Worm (Caenorhabditis elegans): ENCODE measurements around the gene arrd-22.

The arrd-22 gene

DNA sequence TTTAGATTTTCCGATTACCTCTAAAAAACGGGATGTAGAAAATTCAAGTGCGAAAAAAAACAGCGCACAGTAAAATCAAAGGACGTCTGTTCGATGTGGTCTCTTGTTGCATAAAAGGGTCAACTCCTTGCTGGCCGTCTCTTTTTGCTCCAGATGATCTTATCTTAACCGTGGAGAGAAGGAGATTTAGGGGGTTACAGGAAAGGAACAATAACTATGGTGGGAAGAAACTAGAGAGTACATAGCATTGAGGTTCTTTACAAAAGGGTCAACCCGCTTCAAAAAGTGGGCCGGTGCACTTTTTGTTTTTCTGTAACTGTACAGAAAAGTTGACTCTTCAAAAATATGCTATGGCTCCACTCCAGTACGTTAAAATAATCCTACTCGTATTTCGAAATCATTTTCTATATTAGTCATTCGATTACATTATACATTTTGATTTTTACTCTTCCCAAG lies 21.2 kb downstream of the arrd-22 start, which contains the start of the genes T20D4.19 and srj-9:
T20D4.19 (minus strand) TSS at position 101 of the 456 bp plus-strand sequence.
srj-9 (plus strand) TSS at position 406 of the 456 bp plus-strand sequence.
- TF ChIP-seq ref-1 (GFP tag; conservative IDR thresholded peaks at IDR 0.05) (no peak), klf-2 (GFP tag; conservative IDR thresholded peaks at IDR 0.05) (no peak), ztf-29 (GFP tag; IDR thresholded peaks at IDR 0.05) (no peak), med-1 (GFP tag; optimal IDR thresholded peaks at IDR 0.05; ENCODE audit: insufficient read depth) (no peak)

DNA sequence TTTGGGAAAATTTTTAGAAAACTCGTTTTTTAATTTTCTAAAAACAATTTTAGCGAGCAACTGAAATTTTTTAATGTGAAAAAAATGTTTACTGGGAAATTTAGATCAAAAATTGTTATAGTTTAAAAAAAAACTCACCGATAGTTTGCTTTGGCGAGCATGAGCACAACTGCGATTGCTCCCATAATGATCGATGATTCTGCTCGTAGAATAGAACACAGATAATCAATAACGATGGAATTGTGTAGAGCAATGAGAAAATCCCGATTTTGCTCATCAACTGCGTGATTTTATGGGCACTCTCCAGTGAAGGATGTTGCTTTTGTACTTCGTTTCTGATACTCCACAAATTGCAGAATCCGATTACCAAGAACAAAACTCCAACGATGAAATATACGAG lies 32.3 kb downstream of the arrd-22 start:
- no peak for TF ChIP-seq T22C8.4 (GFP tag; IDR thresholded peaks at IDR 0.05)
- TF ChIP-seq klf-2 (GFP tag; conservative IDR thresholded peaks at IDR 0.05), result no peak
- no peak for TF ChIP-seq tab-1 (GFP tag; IDR thresholded peaks at IDR 0.05)

DNA sequence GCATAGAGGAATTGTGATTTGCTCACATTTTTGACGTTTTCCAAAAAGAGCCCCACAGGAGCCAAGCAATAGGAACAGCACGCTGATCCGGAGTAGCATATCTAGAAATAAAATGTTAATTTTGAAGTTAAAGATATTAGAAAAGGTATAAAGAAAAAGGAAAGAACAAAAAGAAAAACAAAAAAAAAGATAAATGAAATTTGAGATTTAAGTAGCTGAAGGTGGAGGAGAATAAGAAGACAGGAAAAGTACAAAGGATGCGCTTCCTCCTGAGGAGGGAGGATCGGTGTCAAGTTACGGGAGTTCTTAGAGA lies 34.4 kb downstream of the arrd-22 start, which contains the start of gene cfz-2:
cfz-2 (minus strand) TSS at position 101 of the 313 bp plus-strand sequence.
- TF ChIP-seq klf-2 (GFP tag; conservative IDR thresholded peaks at IDR 0.05) (no peak), T22C8.4 (GFP tag; IDR thresholded peaks at IDR 0.05) (no peak), ref-1 (GFP tag; conservative IDR thresholded peaks at IDR 0.05) (no peak), cog-1 (tag; optimal IDR thresholded peaks at IDR 0.05) (no peak), ztf-29 (GFP tag; IDR thresholded peaks at IDR 0.05) (no peak), flt-1 (GFP tag; IDR thresholded peaks at IDR 0.05) (no peak), ztf-23 (GFP tag; IDR thresholded peaks at IDR 0.05) (no peak), tab-1 (GFP tag; IDR thresholded peaks at IDR 0.05) (no peak), med-1 (GFP tag; optimal IDR thresholded peaks at IDR 0.05; ENCODE audit: insufficient read depth) (no peak)

DNA sequence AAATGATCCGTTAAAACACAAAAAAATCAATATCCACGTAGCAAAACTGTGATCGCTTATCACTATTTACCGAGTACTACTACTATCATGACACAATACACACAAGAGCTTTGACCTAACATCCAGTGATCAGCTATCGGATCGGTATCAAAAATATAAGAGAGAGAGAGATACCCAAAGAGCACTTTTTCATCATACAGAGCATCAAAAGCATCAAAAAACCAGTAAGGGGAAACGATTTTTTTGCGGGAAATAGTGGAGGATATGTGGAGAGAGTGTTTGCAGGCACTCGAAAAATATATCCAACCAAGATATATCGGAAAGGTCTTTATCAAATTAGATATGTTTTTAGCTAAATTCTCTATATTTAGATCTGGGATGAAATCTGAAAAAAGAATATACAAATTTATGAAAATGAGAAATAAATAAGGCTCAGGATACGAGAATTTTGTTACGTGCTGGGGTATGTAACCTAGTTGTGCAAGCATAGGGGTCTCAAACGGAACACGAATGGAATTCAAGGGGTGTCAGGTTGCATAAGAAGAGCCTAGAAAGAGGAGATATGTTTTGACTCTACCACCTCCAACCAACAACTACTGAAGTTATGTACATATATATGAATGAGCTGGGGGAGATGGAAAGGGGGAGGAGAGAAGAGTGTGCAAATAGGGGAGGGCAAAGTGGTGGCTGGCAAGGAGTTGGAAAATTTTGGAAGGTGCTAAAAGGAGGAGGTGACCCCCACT lies 34.9 kb downstream of the arrd-22 start:
- TF ChIP-seq cog-1 (tag; optimal IDR thresholded peaks at IDR 0.05) (no peak), ztf-23 (GFP tag; IDR thresholded peaks at IDR 0.05) (no peak), ztf-29 (GFP tag; IDR thresholded peaks at IDR 0.05) (no peak), klf-2 (GFP tag; conservative IDR thresholded peaks at IDR 0.05) (no peak), flt-1 (GFP tag; IDR thresholded peaks at IDR 0.05) (no peak), tab-1 (GFP tag; IDR thresholded peaks at IDR 0.05) (no peak), ref-1 (GFP tag; conservative IDR thresholded peaks at IDR 0.05) (no peak), T22C8.4 (GFP tag; IDR thresholded peaks at IDR 0.05) (no peak), med-1 (GFP tag; optimal IDR thresholded peaks at IDR 0.05; ENCODE audit: insufficient read depth) (no peak)

DNA sequence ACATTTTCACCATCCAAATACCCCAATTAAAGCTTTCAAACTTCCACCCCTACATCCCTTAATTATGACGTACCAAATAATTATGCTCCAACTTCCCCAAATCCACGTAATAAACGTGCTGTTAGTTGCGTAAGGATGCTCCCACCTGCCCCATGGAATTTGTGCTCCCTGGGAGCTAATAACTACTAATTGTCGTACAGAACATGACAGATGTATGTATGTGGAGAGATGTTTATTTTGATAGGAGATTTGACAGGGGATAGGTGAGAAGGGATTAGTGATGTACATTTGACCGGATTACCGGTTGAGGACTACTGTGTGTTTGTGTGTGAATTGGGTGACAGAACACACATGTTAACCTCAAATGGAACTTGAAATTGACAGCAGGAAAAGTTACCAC lies 39.5 kb downstream of the arrd-22 start:
- TF ChIP-seq ztf-29 (GFP tag; IDR thresholded peaks at IDR 0.05) (no peak), tab-1 (GFP tag; IDR thresholded peaks at IDR 0.05) (no peak), med-1 (GFP tag; optimal IDR thresholded peaks at IDR 0.05; ENCODE audit: insufficient read depth) (no peak), ztf-23 (GFP tag; IDR thresholded peaks at IDR 0.05) (no peak), cog-1 (tag; optimal IDR thresholded peaks at IDR 0.05) (no peak), ref-1 (GFP tag; conservative IDR thresholded peaks at IDR 0.05) (no peak), flt-1 (GFP tag; IDR thresholded peaks at IDR 0.05) (no peak), T22C8.4 (GFP tag; IDR thresholded peaks at IDR 0.05) (no peak), klf-2 (GFP tag; conservative IDR thresholded peaks at IDR 0.05) (no peak)

DNA sequence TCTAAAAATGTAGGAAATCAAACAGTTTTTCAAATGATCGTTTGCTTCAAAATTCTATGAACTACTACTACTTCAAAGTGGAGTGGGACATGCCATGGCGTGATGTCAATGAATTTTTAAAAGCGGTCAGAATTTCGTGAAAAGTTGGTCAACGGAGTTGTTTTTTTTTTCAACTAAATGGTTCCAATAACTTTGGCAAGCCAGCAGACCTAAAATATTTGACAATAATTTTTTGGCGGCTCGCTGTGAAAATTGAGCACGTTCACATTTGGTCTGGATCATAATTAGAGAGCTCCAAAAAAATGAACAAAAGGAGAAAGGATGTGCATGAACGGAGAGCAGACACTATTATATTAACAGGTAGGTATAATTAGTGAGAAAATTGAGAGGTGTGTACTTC lies 40.0 kb downstream of the arrd-22 start:
- TF ChIP-seq ztf-23 (GFP tag; IDR thresholded peaks at IDR 0.05) (no peak), cog-1 (tag; optimal IDR thresholded peaks at IDR 0.05) (no peak), med-1 (GFP tag; optimal IDR thresholded peaks at IDR 0.05; ENCODE audit: insufficient read depth) (no peak), ref-1 (GFP tag; conservative IDR thresholded peaks at IDR 0.05) (no peak)

DNA sequence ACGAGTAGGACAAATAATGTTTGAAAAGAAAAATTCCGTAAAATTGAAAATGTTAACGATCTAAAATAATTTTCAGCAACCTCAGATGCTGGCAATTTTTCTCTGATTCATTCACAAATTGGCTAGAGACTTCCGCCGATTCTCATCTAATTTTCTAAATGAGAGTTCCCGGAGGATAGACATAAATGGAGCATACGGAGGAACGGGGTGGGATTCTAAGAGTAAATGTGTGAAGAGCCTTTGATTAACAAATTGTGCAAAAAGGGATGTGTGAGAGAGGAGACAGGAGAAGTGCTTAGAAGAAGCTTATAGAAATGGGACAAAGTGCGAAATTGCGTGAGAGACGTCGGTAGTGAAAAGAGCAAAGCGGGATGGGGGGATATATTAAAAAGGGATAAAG lies 41.3 kb downstream of the arrd-22 start:
- no peak for TF ChIP-seq ref-1 (GFP tag; conservative IDR thresholded peaks at IDR 0.05)

DNA sequence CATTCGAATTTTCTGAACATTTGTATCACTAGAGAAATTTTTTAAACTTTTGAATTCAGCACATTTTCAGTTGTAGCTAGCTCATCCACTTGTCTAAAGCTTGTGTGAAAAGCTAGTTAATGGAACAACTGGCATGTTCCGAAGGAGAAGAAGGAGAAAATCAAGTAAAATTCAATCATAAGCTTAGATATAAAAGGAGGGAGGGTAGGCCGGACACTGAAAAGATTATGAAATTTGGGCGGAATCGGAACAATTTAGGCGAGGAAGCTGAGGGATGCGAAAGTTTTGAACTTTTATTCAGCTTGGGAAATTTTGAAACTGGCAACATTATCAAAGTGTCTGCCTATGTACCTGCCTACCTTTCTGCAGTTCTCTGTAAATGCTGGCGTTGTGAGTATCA lies 42.2 kb downstream of the arrd-22 start:
- TF ChIP-seq cog-1 (tag; optimal IDR thresholded peaks at IDR 0.05) (no peak), tab-1 (GFP tag; IDR thresholded peaks at IDR 0.05) (no peak), flt-1 (GFP tag; IDR thresholded peaks at IDR 0.05) (no peak), klf-2 (GFP tag; conservative IDR thresholded peaks at IDR 0.05) (no peak), ztf-23 (GFP tag; IDR thresholded peaks at IDR 0.05) (no peak), med-1 (GFP tag; optimal IDR thresholded peaks at IDR 0.05; ENCODE audit: insufficient read depth) (no peak)

DNA sequence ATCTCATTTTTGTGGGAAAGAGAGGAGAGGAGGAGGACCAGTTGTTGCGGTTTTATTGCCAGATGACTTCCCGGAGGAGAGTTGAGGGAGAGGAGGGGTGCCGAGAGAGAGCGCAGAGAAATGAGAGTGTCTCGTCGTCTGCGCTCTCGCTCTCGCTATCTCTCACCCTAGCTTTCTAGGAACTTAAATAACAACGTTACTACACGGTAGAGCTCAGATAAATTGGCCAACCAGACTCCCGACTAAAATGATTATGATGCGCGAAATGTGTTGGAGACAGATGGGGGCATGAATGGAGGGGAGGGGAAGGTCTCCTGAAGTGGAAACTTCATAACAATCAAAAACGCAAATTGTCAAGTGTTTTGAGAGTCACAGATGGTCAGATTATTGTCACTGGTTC lies 44.3 kb downstream of the arrd-22 start:
- no peak for TF ChIP-seq cog-1 (tag; optimal IDR thresholded peaks at IDR 0.05)
- TF ChIP-seq T22C8.4 (GFP tag; IDR thresholded peaks at IDR 0.05), result no peak

DNA sequence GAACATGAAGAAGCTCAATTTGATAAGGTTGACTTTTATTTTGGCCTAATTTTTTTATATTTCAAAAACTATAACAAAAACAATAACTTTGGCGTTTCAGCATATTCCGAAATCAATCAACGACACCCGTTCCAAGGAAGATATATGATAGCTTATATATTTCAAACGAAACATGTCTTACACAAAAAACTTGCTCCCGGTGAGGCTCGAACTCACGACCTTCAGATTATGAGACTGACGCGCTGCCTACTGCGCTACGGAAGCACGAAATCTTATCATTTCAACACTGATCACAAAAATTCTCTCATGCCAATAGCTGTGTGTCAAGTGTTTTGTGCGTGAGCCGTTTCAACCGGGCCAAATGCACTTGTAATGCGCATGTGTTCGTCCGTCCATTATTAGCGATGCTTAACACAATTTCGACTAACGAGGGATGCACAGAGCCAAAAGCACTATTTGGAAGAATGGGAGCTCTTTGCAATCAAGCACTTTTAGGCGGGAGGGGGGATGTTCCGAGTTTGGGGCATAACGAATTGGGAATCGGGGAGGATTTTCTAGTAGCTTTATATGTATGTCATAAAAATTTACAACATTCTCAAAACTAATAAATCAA lies 44.9 kb downstream of the arrd-22 start:
- TF ChIP-seq ztf-23 (GFP tag; IDR thresholded peaks at IDR 0.05) (no peak), med-1 (GFP tag; optimal IDR thresholded peaks at IDR 0.05; ENCODE audit: insufficient read depth) (no peak)

DNA sequence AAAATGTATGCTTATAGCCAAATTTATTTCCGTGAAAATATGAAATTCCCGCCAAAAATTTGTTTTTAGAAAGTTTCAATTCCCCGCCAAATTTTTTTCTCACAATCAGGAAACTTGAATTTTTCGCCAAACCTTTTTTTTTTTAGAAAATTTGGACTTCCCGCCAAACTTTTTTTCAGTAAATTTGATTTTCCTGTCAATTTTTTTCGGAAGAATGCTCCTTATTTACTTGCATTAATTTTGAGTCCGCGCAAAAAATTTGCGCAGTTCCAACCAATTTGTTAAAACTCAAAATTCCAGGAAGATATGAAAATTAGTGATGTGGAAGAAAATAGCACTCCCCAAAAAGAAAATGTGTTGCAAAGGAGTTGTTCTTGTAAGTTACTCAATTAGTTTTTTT lies 49.6 kb downstream of the arrd-22 start, which contains the start of gene slc-28.2:
slc-28.2 (plus strand) TSS at position 301 of the 400 bp plus-strand sequence.
- TF ChIP-seq ref-1 (GFP tag; conservative IDR thresholded peaks at IDR 0.05) (no peak), cog-1 (tag; optimal IDR thresholded peaks at IDR 0.05) (no peak), ztf-29 (GFP tag; IDR thresholded peaks at IDR 0.05) (no peak), med-1 (GFP tag; optimal IDR thresholded peaks at IDR 0.05; ENCODE audit: insufficient read depth) (no peak)
